Worm (Caenorhabditis elegans) whole organism, young adult: ENCODE measurements around the gene sid-3.

Experiments
- unc-130 ChIP-seq: sonication (generic microtip); optimal IDR thresholded peaks from 2 replicates; lab custom pipeline; 2016; ENCODE audit warnings: missing genetic modification reagents, missing genetic modification characterization, missing compliant biosample characterization
- ztf-18 ChIP-seq: sonication (generic microtip); optimal IDR thresholded peaks from 2 replicates; lab custom pipeline; 2016; ENCODE audit warnings: missing genotype, mild to moderate bottlenecking, missing genetic modification characterization, missing compliant biosample characterization

DNA sequence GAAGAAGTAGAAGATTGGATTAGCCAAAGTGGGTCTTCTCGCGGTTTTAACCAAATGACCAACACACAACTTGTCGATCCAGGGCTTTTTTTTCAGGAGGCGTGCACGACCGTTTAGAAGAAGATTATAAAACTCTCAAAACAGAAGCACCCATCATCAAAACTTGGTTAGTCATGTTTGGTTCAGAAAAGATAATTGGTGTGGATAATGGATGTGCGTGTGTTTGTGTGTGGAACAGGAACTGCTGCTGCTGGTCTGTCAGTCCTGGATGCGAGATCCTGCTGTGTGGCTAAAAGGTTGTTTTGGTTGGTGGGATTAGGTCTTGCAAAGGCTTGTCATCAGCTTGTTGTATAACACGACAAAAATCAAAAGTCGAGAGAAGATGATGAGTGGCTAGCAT is 17.2 kb downstream of the sid-3 start:
- no peak for TF ChIP-seq unc-130 (GFP tag; lab: Kevin White, UChicago)
- no peak for TF ChIP-seq ztf-18
